Worm (Caenorhabditis elegans) whole organism, L2 larva: ENCODE results near the gene mrps-23.

Source experiments
- mbf-1 ChIP-seq: sonication (generic microtip); optimal IDR thresholded peaks from 2 replicates; lab custom pipeline; 2017; ENCODE audit warnings: missing biosample characterization, missing genetic modification characterization
- ztf-11 ChIP-seq: sonication (generic microtip); optimal IDR thresholded peaks from 2 replicates; lab custom pipeline; 2017; ENCODE audit warnings: missing biosample characterization, missing genetic modification characterization

- TF ChIP-seq mbf-1 (tag; lab: Kevin White, UChicago) (no peak), ztf-11 (tag; lab: Kevin White, UChicago) (no peak)
Measured at ce11 chrIII:9542280-9542679, 18.8 kb upstream of the mrps-23 start, which contains the start of gene mut-7.
